Worm (Caenorhabditis elegans): ENCODE results near the gene B0403.6.

Gene B0403.6

ce11 chrX:7106103-7106502 lies 31.0 kb upstream of the B0403.6 start, which contains the start of gene C36B7.2:
Gene C36B7.2, plus strand, starts transcription at chrX:7106403.
- no peak for TF ChIP-seq pha-4 (tag; optimal IDR thresholded peaks at IDR 0.05)

ce11 chrX:7101477-7101876 lies 26.3 kb upstream of the B0403.6 start, which contains the start of gene C36B7.3:
Gene C36B7.3, plus strand, starts transcription at chrX:7101777.
- no peak for TF ChIP-seq zip-8 (tag; optimal IDR thresholded peaks at IDR 0.05)
- TF ChIP-seq unc-39 (tag; optimal IDR thresholded peaks at IDR 0.05), result no peak
- TF ChIP-seq lsy-2 (tag; optimal IDR thresholded peaks at IDR 0.05), result no peak
- TF ChIP-seq sptf-1 (tag; optimal IDR thresholded peaks at IDR 0.05), result no peak
- TF ChIP-seq ces-1 (GFP tag; optimal IDR thresholded peaks at IDR 0.05), result no peak
- no peak for TF ChIP-seq elt-3 (tag; optimal IDR thresholded peaks at IDR 0.05)

ce11 chrX:7100290-7100689 lies 25.1 kb upstream of the B0403.6 start, which contains the start of gene C36B7.6:
Gene C36B7.6, minus strand, starts transcription at chrX:7100338.
- TF ChIP-seq mab-5 (tag; optimal IDR thresholded peaks at IDR 0.05) (no peak), sptf-1 (tag; optimal IDR thresholded peaks at IDR 0.05) (no peak), flh-1 (GFP tag; optimal IDR thresholded peaks at IDR 0.05) (no peak), zip-8 (tag; optimal IDR thresholded peaks at IDR 0.05) (no peak), pha-4 (tag; optimal IDR thresholded peaks at IDR 0.05) (no peak), drap-1 (GFP tag; optimal IDR thresholded peaks at IDR 0.05) (no peak), ceh-39 (tag; optimal IDR thresholded peaks at IDR 0.05) (peak; percentile 42), ces-1 (GFP tag; optimal IDR thresholded peaks at IDR 0.05) (no peak), mep-1 (tag; optimal IDR thresholded peaks at IDR 0.05) (peak; percentile 58), bed-3 (GFP tag; optimal IDR thresholded peaks at IDR 0.05) (no peak), ceh-43 (GFP tag; optimal IDR thresholded peaks at IDR 0.05) (no peak), nhr-237 (tag; optimal IDR thresholded peaks at IDR 0.05) (no peak), elt-1 (tag; optimal IDR thresholded peaks at IDR 0.05; ENCODE audit: borderline replicate concordance, insufficient read depth) (peak; percentile 20), snpc-4 (tag; optimal IDR thresholded peaks at IDR 0.05) (no peak), tbx-8 (GFP tag; optimal IDR thresholded peaks at IDR 0.05) (no peak), ceh-83 (GFP tag; optimal IDR thresholded peaks at IDR 0.05) (no peak), lsy-2 (tag; optimal IDR thresholded peaks at IDR 0.05) (no peak), ham-2 (GFP tag; optimal IDR thresholded peaks at IDR 0.05) (no peak), lin-13 (tag; optimal IDR thresholded peaks at IDR 0.05) (peak; percentile 41), ztf-11 (tag; optimal IDR thresholded peaks at IDR 0.05) (no peak), unc-62 (GFP tag; optimal IDR thresholded peaks at IDR 0.05) (no peak), M03D4.4 (tag; optimal IDR thresholded peaks at IDR 0.05) (no peak), nhr-2 (tag; optimal IDR thresholded peaks at IDR 0.05) (peak; percentile 50), unc-39 (tag; optimal IDR thresholded peaks at IDR 0.05) (no peak), nhr-28 (tag; optimal IDR thresholded peaks at IDR 0.05) (no peak), sem-2 (GFP tag; optimal IDR thresholded peaks at IDR 0.05) (no peak), lin-32 (GFP tag; optimal IDR thresholded peaks at IDR 0.05) (no peak), mls-2 (tag; optimal IDR thresholded peaks at IDR 0.05) (no peak), unc-120 (tag; optimal IDR thresholded peaks at IDR 0.05; ENCODE audit: poor library complexity, severe bottlenecking) (no peak), blmp-1 (tag; optimal IDR thresholded peaks at IDR 0.05) (no peak), hlh-1 (tag; optimal IDR thresholded peaks at IDR 0.05) (peak; percentile 43), nhr-76 (tag; optimal IDR thresholded peaks at IDR 0.05) (no peak), cnd-1 (tag; optimal IDR thresholded peaks at IDR 0.05) (no peak), nhr-12 (tag; optimal IDR thresholded peaks at IDR 0.05) (no peak)

- TF ChIP-seq cnd-1 (tag; optimal IDR thresholded peaks at IDR 0.05), result no peak
- no peak for TF ChIP-seq lin-32 (GFP tag; optimal IDR thresholded peaks at IDR 0.05)
- no peak for TF ChIP-seq ztf-11 (tag; optimal IDR thresholded peaks at IDR 0.05)
- no peak for TF ChIP-seq nhr-12 (tag; optimal IDR thresholded peaks at IDR 0.05)
- no peak for TF ChIP-seq sptf-1 (tag; optimal IDR thresholded peaks at IDR 0.05)
- TF ChIP-seq nhr-237 (tag; optimal IDR thresholded peaks at IDR 0.05), result no peak
- TF ChIP-seq mls-2 (tag; optimal IDR thresholded peaks at IDR 0.05), result no peak
Observed at ce11 chrX:7099049-7099448, 23.9 kb upstream of the B0403.6 start.
